Worm (Caenorhabditis elegans): Measurements from ENCODE around the gene glb-5.
A peak's percentile ranks its signal among the peaks of the same experiment; 100 is the strongest.

The glb-5 gene

ce11 chrV:5576008-5576407, 17.3 kb downstream of the glb-5 start:
- TF ChIP-seq lin-14 (GFP tag; optimal IDR thresholded peaks at IDR 0.05), result peak; percentile 12
- peak; percentile 50 for TF ChIP-seq nhr-47 (tag; optimal IDR thresholded peaks at IDR 0.05)
- TF ChIP-seq lir-3 (tag; optimal IDR thresholded peaks at IDR 0.05; ENCODE audit: poor library complexity), result no peak
- no peak for TF ChIP-seq efl-3 (GFP tag; optimal IDR thresholded peaks at IDR 0.05)
- no peak for TF ChIP-seq mab-9 (GFP tag; IDR thresholded peaks at IDR 0.05)
- no peak for TF ChIP-seq C34B4.2 (tag; optimal IDR thresholded peaks at IDR 0.05)
- TF ChIP-seq mef-2 (tag; optimal IDR thresholded peaks at IDR 0.05), result no peak
- no peak for TF ChIP-seq C16A3.4 (tag; optimal IDR thresholded peaks at IDR 0.05)
- no peak for TF ChIP-seq lin-13 (GFP tag; optimal IDR thresholded peaks at IDR 0.05)
- peak; percentile 54 for TF ChIP-seq hpl-2 (GFP tag; optimal IDR thresholded peaks at IDR 0.05)
- TF ChIP-seq dpl-1 (GFP tag; optimal IDR thresholded peaks at IDR 0.05), result peak in 1 of 3 experiments; percentile 35
- peak; percentile 20 to 26 for TF ChIP-seq efl-1 (optimal IDR thresholded peaks at IDR 0.05)
- peak in 1 of 2 experiments; percentile 50 for TF ChIP-seq efl-1 (GFP tag; optimal IDR thresholded peaks at IDR 0.05 in 1 of 2)
- TF ChIP-seq tbx-2 (tag; optimal IDR thresholded peaks at IDR 0.05), result peak; percentile 20
- TF ChIP-seq ama-1 (optimal IDR thresholded peaks at IDR 0.05), result no peak
- peak; percentile 55 for TF ChIP-seq nhr-90 (tag; optimal IDR thresholded peaks at IDR 0.05; ENCODE audit: poor library complexity)
- no peak for TF ChIP-seq ceh-90 (tag; optimal IDR thresholded peaks at IDR 0.05)
- no peak for TF ChIP-seq tlp-1 (tag; optimal IDR thresholded peaks at IDR 0.05)
- no peak for TF ChIP-seq unc-62 (GFP tag; optimal IDR thresholded peaks at IDR 0.05)
- no peak for TF ChIP-seq nhr-11 (tag; optimal IDR thresholded peaks at IDR 0.05)
- no peak for TF ChIP-seq F16B12.6 (tag; optimal IDR thresholded peaks at IDR 0.05)
- no peak for TF ChIP-seq fkh-10 (GFP tag; optimal IDR thresholded peaks at IDR 0.05)
- TF ChIP-seq ztf-4 (tag; optimal IDR thresholded peaks at IDR 0.05), result no peak
- no peak for TF ChIP-seq hlh-4 (tag; optimal IDR thresholded peaks at IDR 0.05)
- no peak for TF ChIP-seq nhr-237 (tag; optimal IDR thresholded peaks at IDR 0.05)
- TF ChIP-seq C04F5.9 (tag; optimal IDR thresholded peaks at IDR 0.05), result no peak
- TF ChIP-seq zip-4 (GFP tag; optimal IDR thresholded peaks at IDR 0.05), result peak; percentile 49
- TF ChIP-seq aha-1 (tag; optimal IDR thresholded peaks at IDR 0.05), result no peak
- TF ChIP-seq pqm-1 (tag; optimal IDR thresholded peaks at IDR 0.05), result peak; percentile 63
- TF ChIP-seq rnt-1 (tag; optimal IDR thresholded peaks at IDR 0.05), result peak; percentile 14
- TF ChIP-seq nhr-19 (GFP tag; conservative IDR thresholded peaks at IDR 0.05), result no peak
- TF ChIP-seq unc-98 (GFP tag; IDR thresholded peaks at IDR 0.05), result no peak
- TF ChIP-seq nhr-77 (tag; optimal IDR thresholded peaks at IDR 0.05), result peak; percentile 53
- no peak for TF ChIP-seq ztf-11 (tag; optimal IDR thresholded peaks at IDR 0.05)
- TF ChIP-seq snpc-4 (tag; optimal IDR thresholded peaks at IDR 0.05), result peak; percentile 97
- peak; percentile 41 for TF ChIP-seq jun-1 (tag; optimal IDR thresholded peaks at IDR 0.05)
- TF ChIP-seq ceh-88 (GFP tag; IDR thresholded peaks at IDR 0.05), result no peak
- TF ChIP-seq pax-3 (tag; optimal IDR thresholded peaks at IDR 0.05), result no peak
- no peak for TF ChIP-seq ceh-63 (GFP tag; optimal IDR thresholded peaks at IDR 0.05)
- TF ChIP-seq lin-39 (tag; optimal IDR thresholded peaks at IDR 0.05), result no peak
- TF ChIP-seq nhr-71 (tag; optimal IDR thresholded peaks at IDR 0.05), result peak; percentile 40
- no peak for TF ChIP-seq sup-37 (GFP tag; optimal IDR thresholded peaks at IDR 0.05)
- peak; percentile 87 for TF ChIP-seq elt-2 (tag; optimal IDR thresholded peaks at IDR 0.05)
- no peak for TF ChIP-seq mep-1 (tag; optimal IDR thresholded peaks at IDR 0.05)
- no peak for TF ChIP-seq fos-1 (tag; optimal IDR thresholded peaks at IDR 0.05)
- no peak for TF ChIP-seq lin-15B (tag; optimal IDR thresholded peaks at IDR 0.05)
- TF ChIP-seq nhr-85 (tag), result no peak
- no peak for TF ChIP-seq fkh-8 (tag; optimal IDR thresholded peaks at IDR 0.05)
- TF ChIP-seq swsn-7 (tag; optimal IDR thresholded peaks at IDR 0.05), result peak; percentile 7
- TF ChIP-seq fkh-4 (tag; optimal IDR thresholded peaks at IDR 0.05; ENCODE audit: borderline replicate concordance), result no peak
- TF ChIP-seq aly-2 (tag; optimal IDR thresholded peaks at IDR 0.05), result no peak
- TF ChIP-seq nhr-84 (tag; optimal IDR thresholded peaks at IDR 0.05), result no peak
- no peak for TF ChIP-seq hlh-17 (GFP tag; optimal IDR thresholded peaks at IDR 0.05; ENCODE audit: borderline replicate concordance)
- TF ChIP-seq pag-3 (tag; optimal IDR thresholded peaks at IDR 0.05; ENCODE audit: borderline replicate concordance, insufficient read depth), result no peak
